Worm (Caenorhabditis elegans) whole organism, L4/young adult: ENCODE results near the gene pak-1.

Experiments used
- W03F9.2 ChIP-seq: fragments of 150-350 bp; optimal IDR thresholded peaks from 2 replicates; lab custom pipeline; 2014; ENCODE audit warnings: missing biosample characterization, missing genetic modification characterization
- dao-5 ChIP-seq: sonication (generic microtip); optimal IDR thresholded peaks from 2 replicates; lab custom pipeline; 2016; ENCODE audit warnings: missing genotype, missing genetic modification characterization, moderate library complexity, missing compliant biosample characterization
- him-1 ChIP-seq: sonication (generic microtip); optimal IDR thresholded peaks from 2 replicates; lab custom pipeline; 2016; ENCODE audit warnings: missing genotype, missing genetic modification reagents, missing genetic modification characterization, missing compliant biosample characterization

ce11 chrX:6040435-6041093, 7.8 kb downstream of the pak-1 start:
- no peak for TF ChIP-seq W03F9.2 (tag; lab: Kevin White, UChicago)
- TF ChIP-seq him-1 (tag; lab: Kevin White, UChicago) = no peak
- no peak for TF ChIP-seq dao-5 (tag; lab: Kevin White, UChicago)
